Worm (Caenorhabditis elegans) whole organism, L1 larva: ENCODE data around the gene F26F12.4.

Source experiments
- dpl-1 ChIP-seq, 3 experiments: fragments of 150-350 bp in 2 of 3; sonication (generic microtip) in 1 of 3; optimal IDR thresholded peaks; 2 replicates each; lab custom pipeline; 2014 to 2017; ENCODE audit warnings: missing biosample characterization in 3 of 3, missing genetic modification characterization in 3 of 3, missing genetic modification reagents in 3 of 3
- hlh-4 ChIP-seq: sonication (generic microtip); optimal IDR thresholded peaks from 2 replicates; lab custom pipeline; 2016; ENCODE audit warnings: mild to moderate bottlenecking, missing genetic modification characterization, missing compliant biosample characterization
- lin-14 ChIP-seq: fragments of 200-800 bp; sonication (Bioruptor generic); optimal IDR thresholded peaks from 2 replicates; lab custom pipeline; 2018; ENCODE audit warnings: mild to moderate bottlenecking, missing genetic modification characterization, moderate library complexity, missing compliant biosample characterization
- mep-1 ChIP-seq: fragments of 150-350 bp; optimal IDR thresholded peaks from 2 replicates; lab custom pipeline; 2014; ENCODE audit warnings: missing biosample characterization, missing genetic modification characterization
- nhr-90 ChIP-seq: sonication (generic microtip); optimal IDR thresholded peaks from 2 replicates; lab custom pipeline; 2016; ENCODE audit warnings: mild to moderate bottlenecking, missing genetic modification characterization, missing compliant biosample characterization; ENCODE audit not compliant: poor library complexity
- skn-1 ChIP-seq: fragments of 150-350 bp; optimal IDR thresholded peaks from 2 replicates; lab custom pipeline; 2014; ENCODE audit warnings: missing biosample characterization, missing genetic modification characterization
- sptf-1 ChIP-seq: fragments of 150-350 bp; optimal IDR thresholded peaks from 2 replicates; lab custom pipeline; 2014; ENCODE audit warnings: missing biosample characterization, missing genetic modification characterization

DNA sequence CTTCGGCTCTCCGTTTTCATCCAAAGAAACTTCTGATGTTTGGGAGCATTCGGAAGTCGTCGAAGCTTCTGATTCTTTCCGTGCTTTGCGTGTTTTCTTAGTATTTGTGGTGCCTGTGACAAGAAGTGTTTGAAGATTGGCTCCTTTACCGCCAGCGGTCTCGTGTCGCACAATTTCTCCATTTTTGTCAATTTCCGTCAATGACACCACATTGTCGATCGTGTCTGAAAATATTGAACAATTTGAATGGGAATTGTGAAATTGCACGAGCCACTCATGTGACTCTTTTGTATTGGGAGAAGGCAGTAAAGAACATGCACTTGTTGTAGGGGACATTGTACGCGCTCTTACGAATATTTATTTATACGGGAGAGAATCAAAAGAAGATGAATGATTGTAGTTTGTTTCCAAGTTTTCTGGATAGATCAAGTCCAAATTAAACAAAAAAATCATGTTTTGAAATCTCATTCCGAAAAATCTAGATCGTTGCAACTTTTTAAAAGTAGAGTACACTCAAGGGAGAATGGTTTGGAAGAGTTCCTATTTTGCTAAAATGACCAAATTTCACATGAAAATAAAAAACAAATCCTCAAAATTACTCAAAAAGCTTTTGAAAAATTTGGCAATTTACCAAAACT, 26.5 kb downstream of the F26F12.4 start:
- TF ChIP-seq dpl-1 (GFP tag; optimal IDR thresholded peaks at IDR 0.05; lab: Kevin White, UChicago) (no peak), sptf-1 (tag; lab: Kevin White, UChicago) (no peak), mep-1 (no peak), hlh-4 (tag; lab: Kevin White, UChicago) (no peak), lin-14 (GFP tag; lab: Kevin White, UChicago) (no peak), nhr-90 (no peak), skn-1 (no peak)
